Fruit fly (Drosophila melanogaster) whole organism, embryonic: ENCODE measurements around the gene CG31141.

Experiments used
- Awh ChIP-seq: fragments of 200-800 bp; sonication (Bioruptor generic); IDR thresholded peaks from 2 replicates; pipeline ENCODE4, ENCODE4 v1.3.6; 2022; ENCODE audit warnings: missing biosample characterization, missing genetic modification characterization
- CG10366 ChIP-seq: fragments of 200-800 bp; sonication (Bioruptor generic); IDR thresholded peaks from 2 replicates; pipeline ENCODE4 v1.3.6; 2022; ENCODE audit warnings: missing biosample characterization, missing genetic modification characterization
- CG10654 ChIP-seq: fragments of 200-800 bp; sonication (Bioruptor generic); optimal IDR thresholded peaks from 2 replicates; lab custom pipeline; 2016; ENCODE audit warnings: missing biosample characterization, missing genetic modification characterization
- CG11398 ChIP-seq: fragments of 200-800 bp; sonication (Bioruptor generic); optimal IDR thresholded peaks from 2 replicates; lab custom pipeline; 2016; ENCODE audit warnings: missing biosample characterization, missing genetic modification characterization
- CG12769 ChIP-seq: fragments of 200-800 bp; sonication (Bioruptor generic); optimal IDR thresholded peaks from 2 replicates; lab custom pipeline; 2019; ENCODE audit warnings: missing biosample characterization, mild to moderate bottlenecking, missing genetic modification characterization, moderate library complexity
- CG13624 ChIP-seq: fragments of 200-800 bp; sonication (Bioruptor generic); optimal IDR thresholded peaks from 2 replicates; lab custom pipeline; 2016; ENCODE audit warnings: missing biosample characterization, missing genetic modification characterization
- CG17385 ChIP-seq: fragments of 200-800 bp; sonication (Bioruptor generic); optimal IDR thresholded peaks from 3 replicates; lab custom pipeline; 2018; ENCODE audit warnings: missing biosample characterization, mild to moderate bottlenecking, missing genetic modification characterization
- CG17829 ChIP-seq: fragments of 200-800 bp; optimal IDR thresholded peaks from 2 replicates; lab custom pipeline; 2019; ENCODE audit warnings: missing biosample characterization, mild to moderate bottlenecking, missing genetic modification characterization, moderate library complexity
- CG2678 ChIP-seq: fragments of 200-800 bp; sonication (Bioruptor generic); optimal IDR thresholded peaks from 3 replicates; lab custom pipeline; 2019; ENCODE audit warnings: missing biosample characterization, mild to moderate bottlenecking, missing genetic modification characterization, moderate library complexity
- CG2712 ChIP-seq: fragments of 200-800 bp; optimal IDR thresholded peaks from 3 replicates; lab custom pipeline; 2019; ENCODE audit warnings: missing biosample characterization, mild to moderate bottlenecking, missing genetic modification characterization, moderate library complexity
- CG3281 ChIP-seq: fragments of 200-800 bp; sonication (Bioruptor generic); optimal IDR thresholded peaks from 3 replicates; lab custom pipeline; 2017; ENCODE audit warnings: missing biosample characterization, mild to moderate bottlenecking, missing genetic modification characterization
- CG3847 ChIP-seq: fragments of 200-800 bp; sonication (Bioruptor generic); IDR thresholded peaks from 2 replicates; pipeline ENCODE4 v1.3.6; 2022; ENCODE audit warnings: missing biosample characterization, missing genetic modification characterization
- CG7372 ChIP-seq: fragments of 200-800 bp; sonication (Bioruptor generic); IDR thresholded peaks from 2 replicates; pipeline ENCODE4 v1.3.6; 2022; ENCODE audit warnings: missing biosample characterization, missing genetic modification characterization
- CG7839 ChIP-seq: fragments of 200-800 bp; sonication (Bioruptor generic); optimal IDR thresholded peaks from 3 replicates; lab custom pipeline; 2018; ENCODE audit warnings: missing biosample characterization, mild to moderate bottlenecking, missing genetic modification characterization, moderate library complexity
- CG8765 ChIP-seq: fragments of 200-800 bp; sonication (Bioruptor generic); IDR thresholded peaks from 2 replicates; pipeline ENCODE4 v1.3.6; 2022; ENCODE audit warnings: missing biosample characterization, missing genetic modification characterization
- CG9609 ChIP-seq: fragments of 200-800 bp; sonication (Bioruptor generic); optimal IDR thresholded peaks from 3 replicates; lab custom pipeline; 2016; ENCODE audit warnings: missing biosample characterization, missing genetic modification characterization
- CHES-1-like ChIP-seq: fragments of 200-800 bp; sonication (Bioruptor generic); optimal IDR thresholded peaks from 2 replicates; lab custom pipeline; 2016; ENCODE audit warnings: missing biosample characterization, missing genetic modification characterization
- Camta ChIP-seq: fragments of 200-800 bp; sonication (Bioruptor generic); optimal IDR thresholded peaks from 2 replicates; lab custom pipeline; 2016; ENCODE audit warnings: missing biosample characterization, missing genetic modification characterization
- Dad ChIP-seq: fragments of 200-800 bp; sonication (Bioruptor generic); optimal IDR thresholded peaks from 3 replicates; lab custom pipeline; 2016; ENCODE audit warnings: missing biosample characterization, missing genetic modification characterization
- Ets97D ChIP-seq: fragments of 200-800 bp; sonication (Bioruptor generic); optimal IDR thresholded peaks from 3 replicates; lab custom pipeline; 2016; ENCODE audit warnings: missing biosample characterization, missing genetic modification characterization
- Fer3 ChIP-seq: fragments of 200-800 bp; sonication (Bioruptor generic); optimal IDR thresholded peaks from 2 replicates; lab custom pipeline; 2018; ENCODE audit warnings: missing biosample characterization, mild to moderate bottlenecking, missing genetic modification characterization, moderate library complexity
- Hsf ChIP-seq: fragments of 200-800 bp; sonication (Bioruptor generic); optimal IDR thresholded peaks from 3 replicates; lab custom pipeline; 2016; ENCODE audit warnings: missing biosample characterization, missing genetic modification characterization
- Lhr ChIP-seq: fragments of 200-800 bp; sonication (Bioruptor generic); optimal IDR thresholded peaks from 3 replicates; lab custom pipeline; 2017; ENCODE audit warnings: mild to moderate bottlenecking, missing biosample characterization, missing genetic modification reagents, missing genetic modification characterization
- NfI ChIP-seq: fragments of 200-800 bp; sonication (Bioruptor generic); optimal IDR thresholded peaks from 3 replicates; lab custom pipeline; 2018; ENCODE audit warnings: missing biosample characterization, mild to moderate bottlenecking, missing genetic modification characterization, moderate library complexity
- Side ChIP-seq: fragments of 200-800 bp; sonication (Bioruptor generic); optimal IDR thresholded peaks from 2 replicates; lab custom pipeline; 2016; ENCODE audit warnings: missing biosample characterization, missing genetic modification characterization
- Xbp1 ChIP-seq: fragments of 200-800 bp; sonication (Bioruptor generic); optimal IDR thresholded peaks from 3 replicates; lab custom pipeline; 2016; ENCODE audit warnings: missing biosample characterization, mild to moderate bottlenecking, missing genetic modification characterization
- ase ChIP-seq: fragments of 200-800 bp; sonication (Bioruptor generic); IDR thresholded peaks from 3 replicates; pipeline ENCODE4 v1.3.6; 2022; ENCODE audit warnings: missing biosample characterization, missing genetic modification characterization
- btn ChIP-seq: fragments of 200-800 bp; sonication (Bioruptor generic); optimal IDR thresholded peaks from 2 replicates; lab custom pipeline; 2016; ENCODE audit warnings: missing biosample characterization, missing genetic modification characterization
- cas ChIP-seq: fragments of 200-800 bp; sonication (Bioruptor generic); IDR thresholded peaks from 2 replicates; pipeline ENCODE4 v1.3.6; 2022; ENCODE audit warnings: missing biosample characterization, missing genetic modification characterization
- chinmo ChIP-seq: fragments of 200-800 bp; sonication (Bioruptor generic); IDR thresholded peaks from 4 replicates; pipeline ENCODE4 v1.3.6; 2022; ENCODE audit warnings: missing biosample characterization, missing genetic modification characterization; ENCODE audit not compliant: partially characterized antibody
- ci ChIP-seq: fragments of 200-800 bp; sonication (Bioruptor generic); IDR thresholded peaks from 3 replicates; pipeline ENCODE4 v1.3.6; 2022; ENCODE audit warnings: missing biosample characterization, missing genetic modification characterization
- ems ChIP-seq: fragments of 200-800 bp; sonication (Bioruptor generic); optimal IDR thresholded peaks from 3 replicates; lab custom pipeline; 2016; ENCODE audit warnings: missing biosample characterization, missing genetic modification characterization
- fd3F ChIP-seq: fragments of 200-800 bp; sonication (Bioruptor generic); optimal IDR thresholded peaks from 2 replicates; lab custom pipeline; 2018; ENCODE audit warnings: missing biosample characterization, mild to moderate bottlenecking, missing genetic modification characterization, moderate library complexity
- grn ChIP-seq: fragments of 200-800 bp; sonication (Bioruptor generic); optimal IDR thresholded peaks from 3 replicates; lab custom pipeline; 2017; ENCODE audit warnings: missing biosample characterization, missing genetic modification characterization
- gsb ChIP-seq: fragments of 200-800 bp; sonication (Bioruptor generic); IDR thresholded peaks from 2 replicates; pipeline ENCODE4 v1.3.6; 2022; ENCODE audit warnings: missing biosample characterization, missing genetic modification characterization
- her ChIP-seq: fragments of 200-800 bp; sonication (Bioruptor generic); optimal IDR thresholded peaks from 2 replicates; lab custom pipeline; 2016; ENCODE audit warnings: missing biosample characterization, missing genetic modification characterization
- ind ChIP-seq: fragments of 200-800 bp; sonication (Bioruptor generic); optimal IDR thresholded peaks from 3 replicates; lab custom pipeline; 2016; ENCODE audit warnings: missing biosample characterization, missing genetic modification characterization
- nau ChIP-seq: fragments of 200-800 bp; sonication (Bioruptor generic); optimal IDR thresholded peaks from 3 replicates; lab custom pipeline; 2017; ENCODE audit warnings: missing biosample characterization, mild to moderate bottlenecking, missing genetic modification characterization, missing genetic modification reagents
- oc ChIP-seq: fragments of 200-800 bp; sonication (Bioruptor generic); optimal IDR thresholded peaks from 2 replicates; lab custom pipeline; 2018; ENCODE audit warnings: missing biosample characterization, mild to moderate bottlenecking, missing genetic modification characterization, moderate library complexity
- onecut ChIP-seq: fragments of 200-800 bp; sonication (Bioruptor generic); IDR thresholded peaks from 2 replicates; pipeline ENCODE4 v1.3.6; 2022; ENCODE audit warnings: missing biosample characterization, missing genetic modification characterization
- p53 ChIP-seq: fragments of 200-800 bp; sonication (Bioruptor generic); optimal IDR thresholded peaks from 2 replicates; lab custom pipeline; 2016; ENCODE audit warnings: missing biosample characterization, missing genetic modification characterization
- pan ChIP-seq, 4 experiments: fragments of >200 bp in 3 of 4; fragments of 200-800 bp in 1 of 4; sonication (Bioruptor generic) in 1 of 4; optimal IDR thresholded peaks in 3 of 4; IDR thresholded peaks in 1 of 4; 2 replicates each; pipeline versions ENCODE4 v1.3.6 to Lab custom; 2017 to 2022; ENCODE audit warnings: missing biosample characterization in 2 of 4, missing genetic modification characterization in 2 of 4, mixed read lengths in 1 of 4
- pita ChIP-seq: fragments of 200-800 bp; sonication (Bioruptor generic); optimal IDR thresholded peaks from 2 replicates; lab custom pipeline; 2017; ENCODE audit warnings: missing biosample characterization, mild to moderate bottlenecking, missing genetic modification characterization
- sens ChIP-seq: fragments of 200-800 bp; sonication (Bioruptor generic); peaks from one replicate; lab custom pipeline; 2016; ENCODE audit warnings: missing biosample characterization, missing genetic modification characterization
- ssp ChIP-seq: fragments of 200-800 bp; sonication (Bioruptor generic); IDR thresholded peaks from 2 replicates; pipeline ENCODE4 v1.3.6; 2022; ENCODE audit warnings: missing biosample characterization, missing genetic modification characterization
- stc ChIP-seq: fragments of 200-800 bp; sonication (Bioruptor generic); IDR thresholded peaks from 2 replicates; pipeline ENCODE4 v1.3.6; 2022; ENCODE audit warnings: missing biosample characterization, missing genetic modification characterization
- sug ChIP-seq: fragments of 200-800 bp; optimal IDR thresholded peaks from 2 replicates; lab custom pipeline; 2019; ENCODE audit warnings: missing biosample characterization, mild to moderate bottlenecking, missing genetic modification characterization, moderate library complexity
- toy ChIP-seq: fragments of 200-800 bp; sonication (Bioruptor generic); IDR thresholded peaks from 2 replicates; pipeline ENCODE4 v1.3.6; 2022; ENCODE audit warnings: missing biosample characterization, missing genetic modification characterization
- vnd ChIP-seq: fragments of 200-800 bp; sonication (Bioruptor generic); IDR thresholded peaks from 3 replicates; pipeline ENCODE4 v1.3.6; 2022; ENCODE audit warnings: missing biosample characterization, missing genetic modification characterization; ENCODE audit not compliant: partially characterized antibody
- vvl ChIP-seq: fragments of 200-800 bp; sonication (Bioruptor generic); IDR thresholded peaks from 2 replicates; pipeline ENCODE4 v1.3.6; 2022; ENCODE audit warnings: missing biosample characterization, missing genetic modification characterization

The CG31141 gene

DNA sequence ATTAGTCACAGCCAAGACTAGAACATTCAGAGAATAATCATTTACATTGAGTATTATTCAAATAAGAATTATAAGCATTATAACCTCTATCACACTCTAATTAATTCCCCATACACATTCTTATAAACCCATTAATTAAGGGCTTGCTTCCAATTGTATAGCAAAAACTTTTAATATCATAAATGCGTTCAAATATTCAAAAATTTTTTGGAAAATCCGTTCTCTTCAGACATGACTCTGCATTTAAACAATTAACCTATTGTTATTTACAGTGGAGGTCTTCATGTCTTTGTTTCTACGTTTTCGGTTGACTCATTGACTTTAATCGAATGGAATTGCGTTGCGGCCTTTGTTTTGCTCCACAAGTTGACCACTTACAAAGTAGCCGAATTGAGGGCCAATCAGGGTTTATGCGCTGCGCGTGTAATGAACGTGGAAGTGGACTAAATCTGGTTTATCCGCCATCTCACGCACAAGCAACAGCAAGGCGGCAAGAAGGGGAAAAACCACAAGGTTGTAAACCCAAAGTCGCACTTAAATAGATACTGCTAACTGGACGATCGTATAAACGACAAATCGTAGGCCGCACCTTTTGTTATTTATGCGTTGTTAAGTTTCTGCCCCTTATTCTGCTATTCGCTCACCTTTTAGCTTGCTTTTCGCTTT, 2.1 kb upstream of the CG31141 start (continued):
- no peak for TF ChIP-seq CG2712
- peak; percentile 30; the same call in 1 of the 3 replicates for TF ChIP-seq ase (GFP tag; lab: Robert Waterston, UW)
- no peak for TF ChIP-seq pita (GFP tag; lab: Kevin White, UChicago)
- TF ChIP-seq cas (GFP tag; lab: Robert Waterston, UW): 0 out of 2 replicates have a peak, but pooled peaks have one; percentile 40
- TF ChIP-seq chinmo (GFP tag; lab: Robert Waterston, UW): peak; percentile 88; the same call in 3 of the 4 replicates
- TF ChIP-seq CG10654 (GFP tag; lab: Kevin White, UChicago): no peak
- peak; percentile 94 for TF ChIP-seq CG12769 (tag; lab: Kevin White, UChicago)
- peak; percentile 36 for TF ChIP-seq CG7839 (tag; lab: Kevin White, UChicago)
- TF ChIP-seq CG2678 (tag; lab: Kevin White, UChicago): peak; percentile 58
- TF ChIP-seq pan (optimal IDR thresholded peaks at IDR 0.05; lab: Kevin White, UChicago): no peak
- peak in 1 of 2 experiments; percentile 38 for TF ChIP-seq pan (GFP tag; optimal IDR thresholded peaks at IDR 0.05 in 1 of 2, IDR thresholded peaks at IDR 0.05 in 1 of 2)
- TF ChIP-seq CG17385 (GFP tag; lab: Kevin White, UChicago): peak; percentile 25
- peak; percentile 54 for TF ChIP-seq CG10366 (GFP tag; lab: Robert Waterston, UW)
- peak; percentile 29; the same call in 1 of the 2 replicates for TF ChIP-seq CG7372 (GFP tag; lab: Robert Waterston, UW)
- TF ChIP-seq fd3F (GFP tag; lab: Kevin White, UChicago): peak; percentile 57
- no peak for TF ChIP-seq vnd (GFP tag; lab: Robert Waterston, UW)
- peak; percentile 64 for TF ChIP-seq Awh (GFP tag; lab: Robert Waterston, UW)
- TF ChIP-seq Side (GFP tag; lab: Kevin White, UChicago): peak; percentile 35
- peak; percentile 69 for TF ChIP-seq Fer3 (tag; lab: Kevin White, UChicago)
- peak; percentile 51 for TF ChIP-seq CHES-1-like (GFP tag; lab: Kevin White, UChicago)
- peak; percentile 57 for TF ChIP-seq CG3847 (GFP tag; lab: Robert Waterston, UW)
- TF ChIP-seq onecut: peak; percentile 35; the same call in 1 of the 2 replicates
- TF ChIP-seq nau (GFP tag; lab: Kevin White, UChicago): peak; percentile 43
- TF ChIP-seq CG8765 (GFP tag; lab: Robert Waterston, UW): no peak; the same call in 1 of the 2 replicates
- peak; percentile 56; the same call in 1 of the 2 replicates for TF ChIP-seq toy (GFP tag; lab: Robert Waterston, UW)
- TF ChIP-seq stc: peak; percentile 57
- TF ChIP-seq Lhr (GFP tag; lab: Kevin White, UChicago): no peak
- TF ChIP-seq Camta (GFP tag; lab: Kevin White, UChicago): no peak
- peak; percentile 17 for TF ChIP-seq Hsf (GFP tag; lab: Kevin White, UChicago)
- TF ChIP-seq Xbp1 (GFP tag; lab: Kevin White, UChicago): peak; percentile 16
- TF ChIP-seq NfI (GFP tag; lab: Kevin White, UChicago): peak; percentile 58
- TF ChIP-seq sens (GFP tag; lab: Kevin White, UChicago): peak; percentile 84
- TF ChIP-seq grn (GFP tag; lab: Kevin White, UChicago): peak; percentile 8
- TF ChIP-seq her (GFP tag; lab: Kevin White, UChicago): peak; percentile 76
- TF ChIP-seq CG9609 (GFP tag; lab: Kevin White, UChicago): peak; percentile 13
- no peak for TF ChIP-seq btn (GFP tag; lab: Kevin White, UChicago)
- TF ChIP-seq ci (GFP tag; lab: Robert Waterston, UW): peak; percentile 89
- TF ChIP-seq oc (tag; lab: Kevin White, UChicago): peak; percentile 59
- peak; percentile 54 for TF ChIP-seq CG3281
- peak; percentile 49 for TF ChIP-seq CG11398 (GFP tag; lab: Kevin White, UChicago)
- TF ChIP-seq p53 (GFP tag; lab: Kevin White, UChicago): no peak
- peak; percentile 35 for TF ChIP-seq ssp (GFP tag; lab: Robert Waterston, UW)
- TF ChIP-seq ind (GFP tag; lab: Kevin White, UChicago): peak; percentile 29
- peak; percentile 88 for TF ChIP-seq CG13624 (GFP tag; lab: Kevin White, UChicago)
- TF ChIP-seq CG17829: no peak
- TF ChIP-seq ems (GFP tag; lab: Kevin White, UChicago): peak; percentile 7
- TF ChIP-seq Dad (GFP tag; lab: Kevin White, UChicago): peak; percentile 39
- peak; percentile 71 for TF ChIP-seq gsb (GFP tag; lab: Robert Waterston, UW)
- TF ChIP-seq vvl (GFP tag; lab: Robert Waterston, UW): peak; percentile 73
- peak; percentile 70 for TF ChIP-seq sug
- TF ChIP-seq Ets97D: no peak
